Fruit fly (Drosophila melanogaster) whole organism, embryonic: ENCODE data around the gene CG46042.

Source experiments
- Aef1 ChIP-seq: fragments of 200-800 bp; sonication (Bioruptor generic); IDR thresholded peaks from 3 replicates; pipeline ENCODE4 v1.3.6; 2022; ENCODE audit warnings: missing biosample characterization, missing genetic modification characterization
- Antp ChIP-seq: fragments of 200-800 bp; sonication (Bioruptor generic); optimal IDR thresholded peaks from 3 replicates; lab custom pipeline; 2016; ENCODE audit warnings: missing biosample characterization, missing genetic modification characterization
- Awh ChIP-seq: fragments of 200-800 bp; sonication (Bioruptor generic); IDR thresholded peaks from 2 replicates; pipeline ENCODE4, ENCODE4 v1.3.6; 2022; ENCODE audit warnings: missing biosample characterization, missing genetic modification characterization
- B-H1 ChIP-seq: fragments of 200-800 bp; sonication (Bioruptor generic); IDR thresholded peaks from 3 replicates; pipeline ENCODE4 v1.3.6; 2022; ENCODE audit warnings: missing biosample characterization, missing genetic modification characterization
- Blimp-1 ChIP-seq: fragments of 200-800 bp; sonication (Bioruptor generic); optimal IDR thresholded peaks from 3 replicates; lab custom pipeline; 2018; ENCODE audit warnings: missing biosample characterization, missing genetic modification characterization, mild to moderate bottlenecking, moderate library complexity, missing genetic modification reagents
- CG10543 ChIP-seq: fragments of 200-800 bp; sonication (Bioruptor generic); optimal IDR thresholded peaks from 3 replicates; lab custom pipeline; 2017; ENCODE audit warnings: missing biosample characterization, mild to moderate bottlenecking, missing genetic modification characterization, moderate library complexity
- CG10979 ChIP-seq: fragments of 200-800 bp; sonication (Bioruptor generic); optimal IDR thresholded peaks from 2 replicates; lab custom pipeline; 2018; ENCODE audit warnings: missing biosample characterization, mild to moderate bottlenecking, missing genetic modification characterization, moderate library complexity
- CG14860 ChIP-seq: fragments of 200-800 bp; sonication (Bioruptor generic); IDR thresholded peaks from 3 replicates; pipeline ENCODE4 v1.3.6; 2022; ENCODE audit warnings: missing biosample characterization, missing genetic modification characterization; ENCODE audit not compliant: partially characterized antibody
- CG15514 ChIP-seq: fragments of 200-800 bp; sonication (Bioruptor generic); optimal IDR thresholded peaks from 3 replicates; lab custom pipeline; 2017; ENCODE audit warnings: missing biosample characterization, missing genetic modification characterization, mild to moderate bottlenecking, moderate library complexity, missing genetic modification reagents
- CG1603 ChIP-seq: fragments of 200-800 bp; sonication (Bioruptor generic); optimal IDR thresholded peaks from 2 replicates; lab custom pipeline; 2019; ENCODE audit warnings: missing biosample characterization, mild to moderate bottlenecking, missing genetic modification characterization, moderate library complexity
- CG17186 ChIP-seq: fragments of 200-800 bp; sonication (Bioruptor generic); optimal IDR thresholded peaks from 3 replicates; lab custom pipeline; 2017; ENCODE audit warnings: missing biosample characterization, missing genetic modification reagents, missing genetic modification characterization
- CG18476 ChIP-seq: fragments of 200-800 bp; sonication (Bioruptor generic); optimal IDR thresholded peaks from 2 replicates; lab custom pipeline; 2016; ENCODE audit warnings: missing biosample characterization, mild to moderate bottlenecking, missing genetic modification characterization
- CG18599 ChIP-seq: fragments of 200-800 bp; sonication (Bioruptor generic); optimal IDR thresholded peaks from 3 replicates; lab custom pipeline; 2017; ENCODE audit warnings: missing biosample characterization, missing genetic modification characterization, mild to moderate bottlenecking, moderate library complexity, missing genetic modification reagents
- CG31388 ChIP-seq: fragments of 200-800 bp; sonication (Bioruptor generic); optimal IDR thresholded peaks from 2 replicates; lab custom pipeline; 2016; ENCODE audit warnings: missing biosample characterization, missing genetic modification characterization
- CG3163 ChIP-seq: fragments of 200-800 bp; sonication (Bioruptor generic); optimal IDR thresholded peaks from 3 replicates; lab custom pipeline; 2016; ENCODE audit warnings: missing biosample characterization, missing genetic modification characterization
- CG4617 ChIP-seq: fragments of 200-800 bp; sonication (Bioruptor generic); optimal IDR thresholded peaks from 3 replicates; lab custom pipeline; 2016; ENCODE audit warnings: missing biosample characterization, missing genetic modification characterization, borderline replicate concordance
- CG4730 ChIP-seq: fragments of 200-800 bp; sonication (Bioruptor generic); IDR thresholded peaks from 2 replicates; pipeline ENCODE4 v1.3.6; 2022; ENCODE audit warnings: missing biosample characterization, missing genetic modification characterization
- CG6683 ChIP-seq: fragments of 200-800 bp; sonication (Bioruptor generic); optimal IDR thresholded peaks from 2 replicates; lab custom pipeline; 2017; ENCODE audit warnings: missing biosample characterization, mild to moderate bottlenecking, missing genetic modification characterization, missing genetic modification reagents
- Elba2 ChIP-seq: fragments of 200-800 bp; sonication (Bioruptor generic); optimal IDR thresholded peaks from 3 replicates; lab custom pipeline; 2016; ENCODE audit warnings: missing biosample characterization, missing genetic modification characterization
- Hmx ChIP-seq: fragments of 200-800 bp; sonication (Bioruptor generic); optimal IDR thresholded peaks from 2 replicates; lab custom pipeline; 2016; ENCODE audit warnings: missing biosample characterization, missing genetic modification characterization
- Hr51 ChIP-seq, 2 experiments: fragments of 200-800 bp; sonication (Bioruptor generic); optimal IDR thresholded peaks; 2 replicates in 1 of 2; 3 replicates in 1 of 2; lab custom pipeline; 2016 to 2018; ENCODE audit warnings: missing biosample characterization in 2 of 2, missing genetic modification characterization in 2 of 2, mild to moderate bottlenecking in 1 of 2, moderate library complexity in 1 of 2
- Jarid2 ChIP-seq: fragments of 200-800 bp; sonication (Bioruptor generic); optimal IDR thresholded peaks from 3 replicates; lab custom pipeline; 2017; ENCODE audit warnings: mild to moderate bottlenecking, missing biosample characterization, missing genetic modification reagents, missing genetic modification characterization
- Kr ChIP-seq: fragments of 200-800 bp; sonication (Bioruptor generic); optimal IDR thresholded peaks from 2 replicates; lab custom pipeline; 2017; ENCODE audit warnings: missing biosample characterization, mild to moderate bottlenecking, missing genetic modification characterization
- Lpt ChIP-seq: fragments of >200 bp; optimal IDR thresholded peaks from 2 replicates; lab custom pipeline; 2018; ENCODE audit warnings: missing biosample characterization, missing genetic modification characterization
- Rx ChIP-seq: fragments of 200-800 bp; sonication (Bioruptor generic); IDR thresholded peaks from 2 replicates; pipeline ENCODE4 v1.3.6; 2022; ENCODE audit warnings: missing biosample characterization, missing genetic modification characterization
- Sry-β ChIP-seq: fragments of 200-800 bp; sonication (Bioruptor generic); optimal IDR thresholded peaks from 2 replicates; lab custom pipeline; 2018; ENCODE audit warnings: missing biosample characterization, mild to moderate bottlenecking, missing genetic modification characterization, moderate library complexity
- aop ChIP-seq: fragments of 200-800 bp; sonication (Bioruptor generic); IDR thresholded peaks from 2 replicates; pipeline ENCODE4 v1.3.6; 2022; ENCODE audit warnings: missing biosample characterization, missing genetic modification characterization
- bab2 ChIP-seq: fragments of 200-800 bp; sonication (Bioruptor generic); optimal IDR thresholded peaks from 2 replicates; lab custom pipeline; 2016; ENCODE audit warnings: missing biosample characterization, missing genetic modification characterization
- bcd ChIP-seq: fragments of 200-800 bp; sonication (Bioruptor generic); optimal IDR thresholded peaks from 2 replicates; lab custom pipeline; 2017; ENCODE audit warnings: missing biosample characterization, mild to moderate bottlenecking, missing genetic modification characterization
- caup ChIP-seq: fragments of 200-800 bp; sonication (Bioruptor generic); optimal IDR thresholded peaks from 3 replicates; lab custom pipeline; 2017; ENCODE audit warnings: missing biosample characterization, mild to moderate bottlenecking, missing genetic modification characterization, moderate library complexity; ENCODE audit not compliant: severe bottlenecking
- cg ChIP-seq: fragments of 200-800 bp; sonication (Bioruptor generic); optimal IDR thresholded peaks from 3 replicates; lab custom pipeline; 2019; ENCODE audit warnings: missing biosample characterization, mild to moderate bottlenecking, missing genetic modification characterization, moderate library complexity
- crp ChIP-seq, 2 experiments: fragments of 200-800 bp; sonication (Bioruptor generic); optimal IDR thresholded peaks; 2 replicates in 1 of 2; 3 replicates in 1 of 2; lab custom pipeline; 2017; ENCODE audit warnings: missing biosample characterization in 2 of 2, missing genetic modification characterization in 2 of 2, mild to moderate bottlenecking in 1 of 2, moderate library complexity in 1 of 2
- da ChIP-seq: fragments of 200-800 bp; sonication (Bioruptor generic); optimal IDR thresholded peaks from 2 replicates; lab custom pipeline; 2016; ENCODE audit warnings: missing biosample characterization, missing genetic modification characterization
- danr ChIP-seq: fragments of 200-800 bp; sonication (Bioruptor generic); IDR thresholded peaks from 2 replicates; pipeline ENCODE4 v1.3.6; 2022; ENCODE audit warnings: missing biosample characterization, missing genetic modification characterization
- gt ChIP-seq: fragments of 200-800 bp; sonication (Bioruptor generic); IDR thresholded peaks from 2 replicates; pipeline ENCODE4 v1.3.6; 2022; ENCODE audit warnings: missing biosample characterization, missing genetic modification characterization
- ken ChIP-seq: fragments of 200-800 bp; sonication (Bioruptor generic); IDR thresholded peaks from 3 replicates; pipeline ENCODE4 v1.3.6; 2022; ENCODE audit warnings: missing biosample characterization, missing genetic modification characterization
- lbe ChIP-seq: fragments of 200-800 bp; sonication (Bioruptor generic); optimal IDR thresholded peaks from 2 replicates; lab custom pipeline; 2016; ENCODE audit warnings: missing biosample characterization, mild to moderate bottlenecking, missing genetic modification characterization
- luna ChIP-seq: fragments of 200-800 bp; sonication (Bioruptor generic); optimal IDR thresholded peaks from 2 replicates; lab custom pipeline; 2016; ENCODE audit warnings: missing biosample characterization, missing genetic modification characterization
- mld ChIP-seq: fragments of 200-800 bp; sonication (Bioruptor generic); IDR thresholded peaks from 3 replicates; pipeline ENCODE4 v1.3.6; 2022; ENCODE audit warnings: missing biosample characterization, missing genetic modification characterization; ENCODE audit not compliant: partially characterized antibody
- pum ChIP-seq: fragments of 200-800 bp; sonication (Bioruptor generic); optimal IDR thresholded peaks from 2 replicates; lab custom pipeline; 2016; ENCODE audit warnings: missing biosample characterization, missing genetic modification characterization
- pzg ChIP-seq: fragments of 200-800 bp; sonication (Bioruptor generic); optimal IDR thresholded peaks from 3 replicates; lab custom pipeline; 2018; ENCODE audit warnings: missing biosample characterization, mild to moderate bottlenecking, missing genetic modification characterization, moderate library complexity
- sd ChIP-seq: fragments of 200-800 bp; sonication (Bioruptor generic); optimal IDR thresholded peaks from 3 replicates; lab custom pipeline; 2018; ENCODE audit warnings: missing biosample characterization, mild to moderate bottlenecking, missing genetic modification characterization, moderate library complexity
- sens-2 ChIP-seq: fragments of 200-800 bp; sonication (Bioruptor generic); IDR thresholded peaks from 2 replicates; pipeline ENCODE4 v1.3.6; 2022; ENCODE audit warnings: missing biosample characterization, missing genetic modification characterization
- sima ChIP-seq: fragments of 200-800 bp; sonication (Bioruptor generic); optimal IDR thresholded peaks from 2 replicates; lab custom pipeline; 2016; ENCODE audit warnings: missing biosample characterization, missing genetic modification characterization
- stc ChIP-seq: fragments of 200-800 bp; sonication (Bioruptor generic); IDR thresholded peaks from 2 replicates; pipeline ENCODE4 v1.3.6; 2022; ENCODE audit warnings: missing biosample characterization, missing genetic modification characterization
- tin ChIP-seq: fragments of 200-800 bp; sonication (Bioruptor generic); optimal IDR thresholded peaks from 3 replicates; lab custom pipeline; 2016; ENCODE audit warnings: missing biosample characterization, missing genetic modification characterization
- tx ChIP-seq: fragments of 200-800 bp; sonication (Bioruptor generic); optimal IDR thresholded peaks from 2 replicates; lab custom pipeline; 2016; ENCODE audit warnings: missing biosample characterization, missing genetic modification characterization
- unc-4 ChIP-seq: fragments of 200-800 bp; sonication (Bioruptor generic); IDR thresholded peaks from 2 replicates; pipeline ENCODE4 v1.3.6; 2022; ENCODE audit warnings: missing biosample characterization, missing genetic modification characterization; ENCODE audit not compliant: partially characterized antibody
- vnd ChIP-seq: fragments of 200-800 bp; sonication (Bioruptor generic); IDR thresholded peaks from 3 replicates; pipeline ENCODE4 v1.3.6; 2022; ENCODE audit warnings: missing biosample characterization, missing genetic modification characterization; ENCODE audit not compliant: partially characterized antibody

CG46042 gene

DNA sequence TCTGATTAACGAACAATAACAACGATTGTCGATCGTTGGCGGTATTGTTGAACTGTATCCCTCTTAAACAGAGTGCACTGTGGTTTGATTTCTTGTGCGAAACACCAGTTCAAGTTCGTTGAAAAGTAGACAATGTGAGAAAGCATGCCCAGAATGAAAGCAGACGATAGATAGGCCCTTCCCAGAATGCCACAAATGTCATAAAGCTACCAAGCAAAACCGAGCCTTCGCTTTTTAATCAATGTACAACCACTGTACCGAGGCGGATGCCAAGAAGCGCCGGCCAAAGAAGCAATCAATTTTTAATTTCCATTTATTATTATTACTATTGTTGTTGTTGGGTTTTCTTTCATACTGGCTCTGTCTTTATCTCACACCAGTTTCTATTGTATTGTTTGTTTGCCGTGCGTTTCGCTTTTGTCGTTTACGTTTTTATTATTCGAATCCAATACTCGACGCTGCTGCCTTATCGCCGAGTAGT is 33.3 kb downstream of the CG46042 start (continued):
- TF ChIP-seq pzg (GFP tag; lab: Kevin White, UChicago) (no peak), Blimp-1 (GFP tag; lab: Kevin White, UChicago) (peak; percentile 75), tin (peak; percentile 78), CG1603 (tag; lab: Kevin White, UChicago) (peak; percentile 90), Rx (peak; percentile 81), CG18599 (GFP tag; lab: Kevin White, UChicago) (peak; percentile 88), CG4730 (GFP tag; lab: Robert Waterston, UW) (peak; percentile 77), CG18476 (GFP tag; lab: Kevin White, UChicago) (peak; percentile 76), pum (GFP tag; lab: Kevin White, UChicago) (peak; percentile 64), sima (no peak), danr (GFP tag; lab: Robert Waterston, UW) (peak; percentile 25; the same call in 1 of the 2 replicates), unc-4 (GFP tag; lab: Robert Waterston, UW) (no peak), Hmx (GFP tag; lab: Kevin White, UChicago) (no peak), Aef1 (peak; percentile 86), crp (GFP tag; optimal IDR thresholded peaks at IDR 0.05; lab: Kevin White, UChicago) (no peak), ken (peak; percentile 87), Jarid2 (GFP tag; lab: Kevin White, UChicago) (peak; percentile 52), CG4617 (peak; percentile 55), Elba2 (GFP tag; lab: Kevin White, UChicago) (no peak), Sry-β (GFP tag; lab: Kevin White, UChicago) (no peak), bcd (peak; percentile 72), CG31388 (GFP tag; lab: Kevin White, UChicago) (peak; percentile 52), da (peak; percentile 58), CG14860 (GFP tag; lab: Robert Waterston, UW) (no peak), CG15514 (GFP tag; lab: Kevin White, UChicago) (peak; percentile 74), Hr51 (GFP tag; optimal IDR thresholded peaks at IDR 0.05; lab: Kevin White, UChicago) (peak; percentile 70 to 87), vnd (no peak), Antp (peak; percentile 89), CG3163 (GFP tag; lab: Kevin White, UChicago) (peak; percentile 54), stc (GFP tag; lab: Robert Waterston, UW) (peak; percentile 86), Lpt (GFP tag; lab: Kevin White, UChicago) (no peak), mld (GFP tag; lab: Robert Waterston, UW) (no peak), cg (GFP tag; lab: Kevin White, UChicago) (no peak), lbe (peak; percentile 42), CG6683 (peak; percentile 53), luna (peak; percentile 51), Kr (GFP tag; lab: Kevin White, UChicago) (no peak), sd (tag; lab: Kevin White, UChicago) (peak; percentile 63), caup (GFP tag; lab: Kevin White, UChicago) (peak; percentile 74), CG17186 (peak; percentile 57), B-H1 (peak; percentile 72), gt (GFP tag; lab: Robert Waterston, UW) (no peak; the same call in 1 of the 2 replicates), CG10979 (tag; lab: Kevin White, UChicago) (peak; percentile 78), tx (GFP tag; lab: Kevin White, UChicago) (peak; percentile 82), sens-2 (GFP tag; lab: Robert Waterston, UW) (peak; percentile 27; the same call in 1 of the 2 replicates), CG10543 (GFP tag; lab: Kevin White, UChicago) (no peak), aop (GFP tag; lab: Robert Waterston, UW) (no peak), bab2 (GFP tag; lab: Kevin White, UChicago) (peak; percentile 52), Awh (peak; percentile 87)
